Worm (Caenorhabditis elegans): ENCODE results near the gene C12D8.20.
A peak's percentile ranks its signal among the peaks of the same experiment; 100 is the strongest.

ce11 chrV:10246967-10247366 lies 24.9 kb downstream of the C12D8.20 start:
- no peak for TF ChIP-seq nhr-77 (tag; optimal IDR thresholded peaks at IDR 0.05)
- peak; percentile 15 for TF ChIP-seq dve-1 (tag; optimal IDR thresholded peaks at IDR 0.05; ENCODE audit: insufficient read depth)
- TF ChIP-seq pha-4 (GFP tag; IDR thresholded peaks at IDR 0.05), result no peak
- TF ChIP-seq pha-4 (tag; optimal IDR thresholded peaks at IDR 0.05), result no peak
- no peak for TF ChIP-seq zag-1 (tag; optimal IDR thresholded peaks at IDR 0.05)
- no peak for TF ChIP-seq hmg-1.1 (GFP tag; IDR thresholded peaks at IDR 0.05)
- no peak for TF ChIP-seq F44E2.7 (GFP tag; IDR thresholded peaks at IDR 0.05)
- no peak for TF ChIP-seq sdz-12 (GFP tag; optimal IDR thresholded peaks at IDR 0.05)
- no peak for TF ChIP-seq ces-1 (GFP tag; optimal IDR thresholded peaks at IDR 0.05)
- TF ChIP-seq ztf-11 (tag; optimal IDR thresholded peaks at IDR 0.05), result no peak
- TF ChIP-seq skn-1 (tag; optimal IDR thresholded peaks at IDR 0.05), result no peak
- no peak for TF ChIP-seq aly-2 (tag; optimal IDR thresholded peaks at IDR 0.05)
- no peak for TF ChIP-seq nhr-76 (tag; optimal IDR thresholded peaks at IDR 0.05)
